Worm (Caenorhabditis elegans): Measurements from ENCODE around the gene sru-28.

ce11 chrV:1527985-1528384, 21.9 kb downstream of the sru-28 start, which contains the start of gene str-236:
- no peak for TF ChIP-seq sox-2 (GFP tag; IDR thresholded peaks at IDR 0.05)
- TF ChIP-seq fkh-6 (tag; optimal IDR thresholded peaks at IDR 0.05) = no peak
- TF ChIP-seq pqm-1 (tag; optimal IDR thresholded peaks at IDR 0.05) = no peak
- TF ChIP-seq elt-2 (tag; optimal IDR thresholded peaks at IDR 0.05) = no peak
- TF ChIP-seq sox-4 (tag; optimal IDR thresholded peaks at IDR 0.05) = no peak
- TF ChIP-seq unc-55 (GFP tag; optimal IDR thresholded peaks at IDR 0.05) = no peak
- TF ChIP-seq ceh-14 (tag; optimal IDR thresholded peaks at IDR 0.05) = no peak
- TF ChIP-seq nhr-11 (tag; optimal IDR thresholded peaks at IDR 0.05) = no peak
- TF ChIP-seq ceh-30 (tag; optimal IDR thresholded peaks at IDR 0.05) = no peak
